Worm (Caenorhabditis elegans): ENCODE measurements around the gene lron-12.

Gene lron-12

DNA sequence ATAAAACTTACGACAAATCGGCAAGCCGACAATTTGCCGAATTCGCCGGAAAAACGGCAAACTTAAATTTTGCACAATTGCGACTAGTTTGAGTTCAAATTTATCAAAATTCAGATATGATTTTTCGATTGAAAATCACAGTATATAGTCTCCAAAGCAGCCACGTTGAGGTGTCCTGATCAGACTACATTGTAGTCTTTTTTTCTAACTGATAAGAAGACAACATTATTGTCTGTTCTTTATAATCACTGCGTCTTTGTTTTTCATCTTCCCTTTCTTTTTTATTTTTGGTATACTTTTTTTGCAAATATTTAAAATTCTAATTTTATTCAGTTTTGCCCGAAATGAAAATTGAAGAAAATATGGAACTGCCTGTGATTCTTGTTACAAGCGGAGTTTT, 10.8 kb downstream of the lron-12 start, which contains the start of the genes cest-12 and lonp-2:
cest-12 (minus strand) TSS at position 101 of the 400 bp plus-strand sequence.
lonp-2 (plus strand) TSS at position 334 of the 400 bp plus-strand sequence.
- TF ChIP-seq ztf-28 (GFP tag; IDR thresholded peaks at IDR 0.05) = no peak
- TF ChIP-seq Y95B8A.8 (GFP tag; IDR thresholded peaks at IDR 0.05) = no peak
- TF ChIP-seq hlh-26 (GFP tag; conservative IDR thresholded peaks at IDR 0.05) = no peak
- TF ChIP-seq unc-62 (GFP tag; optimal IDR thresholded peaks at IDR 0.05) = no peak
- no peak for TF ChIP-seq chd-7 (tag; optimal IDR thresholded peaks at IDR 0.05)
- no peak for TF ChIP-seq dpff-1 (tag; optimal IDR thresholded peaks at IDR 0.05)

DNA sequence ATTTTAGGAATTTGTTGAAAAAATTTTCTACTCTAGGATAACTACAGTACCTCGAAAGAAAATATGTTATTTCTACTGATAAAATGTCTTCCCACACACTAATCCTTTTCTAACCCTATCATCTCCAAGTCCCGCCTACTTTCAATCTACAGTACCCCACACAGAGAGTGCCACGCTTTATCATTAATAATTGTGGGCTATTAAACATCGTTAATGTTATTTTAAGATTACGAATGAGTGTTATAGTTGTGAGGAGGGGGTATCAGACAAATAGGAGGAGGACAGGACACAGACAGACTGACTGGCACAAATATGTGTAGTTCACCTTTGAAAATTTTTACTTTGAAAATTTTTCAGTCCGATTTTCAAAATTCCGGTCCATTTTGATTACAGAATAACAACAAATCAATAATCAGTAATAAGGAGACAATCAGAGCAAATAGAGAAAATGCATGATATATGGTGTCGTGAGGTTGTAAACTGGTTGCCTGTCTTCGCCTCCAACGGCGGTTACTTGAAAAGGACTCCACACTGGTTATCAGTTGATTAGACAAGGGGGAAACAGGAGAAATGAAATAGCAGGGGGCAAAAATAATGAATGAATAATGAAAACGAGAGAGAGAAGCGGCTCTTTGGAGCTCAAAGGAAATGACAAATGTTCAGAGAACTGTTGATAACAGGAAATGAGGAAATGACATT, 24.0 kb downstream of the lron-12 start:
- TF ChIP-seq nhr-80 (tag; optimal IDR thresholded peaks at IDR 0.05) (peak; percentile 8), Y79H2A.3 (GFP tag; conservative IDR thresholded peaks at IDR 0.05) (no peak)

DNA sequence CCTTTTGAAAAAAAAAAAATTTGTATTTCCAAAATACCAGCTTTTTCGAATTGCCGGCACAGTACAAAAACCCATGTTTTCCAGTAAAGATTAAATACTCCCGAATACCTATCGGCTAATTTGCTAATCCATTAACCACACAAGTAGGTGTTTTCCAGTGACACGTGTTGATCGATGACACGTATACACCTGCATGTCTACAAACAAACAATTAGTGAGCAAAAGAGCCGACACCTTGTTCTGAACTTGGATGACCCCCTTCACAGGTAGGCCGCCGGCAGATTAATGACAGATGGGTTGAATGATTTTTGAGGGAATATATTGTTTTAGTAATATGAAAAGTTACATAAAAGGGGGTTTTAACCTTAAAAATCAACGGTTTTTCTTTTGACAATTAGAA, 25.7 kb downstream of the lron-12 start:
- no peak for TF ChIP-seq D2030.7 (GFP tag; IDR thresholded peaks at IDR 0.05)
- no peak for TF ChIP-seq madf-8 (GFP tag; conservative IDR thresholded peaks at IDR 0.05)
- no peak for TF ChIP-seq dpff-1 (tag; optimal IDR thresholded peaks at IDR 0.05)
- no peak for TF ChIP-seq ztf-22 (GFP tag; optimal IDR thresholded peaks at IDR 0.05)
- TF ChIP-seq T26A5.8 (tag; optimal IDR thresholded peaks at IDR 0.05) = no peak
- no peak for TF ChIP-seq B0035.1 (tag; optimal IDR thresholded peaks at IDR 0.05)
- TF ChIP-seq gei-17 (GFP tag; optimal IDR thresholded peaks at IDR 0.05) = no peak
- no peak for TF ChIP-seq sptf-2 (GFP tag; optimal IDR thresholded peaks at IDR 0.05)
- TF ChIP-seq nhr-80 (tag; optimal IDR thresholded peaks at IDR 0.05) = no peak
- no peak for TF ChIP-seq attf-5 (GFP tag; optimal IDR thresholded peaks at IDR 0.05)
- TF ChIP-seq F49E8.2 (tag; optimal IDR thresholded peaks at IDR 0.05; ENCODE audit: insufficient read depth) = no peak
- no peak for TF ChIP-seq pbrm-1 (GFP tag; IDR thresholded peaks at IDR 0.05)
- TF ChIP-seq snpc-1.1 (tag; optimal IDR thresholded peaks at IDR 0.05; ENCODE audit: insufficient read depth) = no peak
- TF ChIP-seq hmg-1.2 (GFP tag; IDR thresholded peaks at IDR 0.05) = no peak
- no peak for TF ChIP-seq T07F8.4 (tag; optimal IDR thresholded peaks at IDR 0.05)
- TF ChIP-seq hsf-1 (GFP tag; IDR thresholded peaks at IDR 0.05) = no peak
- TF ChIP-seq lsy-27 (tag; optimal IDR thresholded peaks at IDR 0.05; ENCODE audit: borderline replicate concordance, insufficient read depth) = no peak
- no peak for TF ChIP-seq dox-1 (GFP tag; IDR thresholded peaks at IDR 0.05)

DNA sequence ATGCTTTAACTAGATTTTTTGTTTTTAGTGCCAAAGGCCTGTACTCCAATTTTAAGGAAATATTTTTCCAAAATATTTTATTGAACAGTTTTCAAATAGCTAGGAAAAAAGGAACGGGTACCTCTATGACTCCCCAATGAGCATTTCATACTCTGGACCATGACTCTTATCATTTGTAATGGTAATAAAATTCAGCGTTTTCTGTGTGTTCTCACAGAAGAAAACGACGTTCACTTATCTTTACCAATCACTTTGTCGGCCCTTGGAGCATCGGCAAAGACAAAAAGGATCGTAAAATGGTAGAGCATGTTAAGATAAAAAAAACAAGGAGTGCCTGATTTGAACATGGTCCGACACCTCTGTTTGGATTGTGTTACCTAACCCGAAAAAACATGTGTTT, 30.7 kb downstream of the lron-12 start:
- no peak for TF ChIP-seq F57C9.4 (tag; optimal IDR thresholded peaks at IDR 0.05)
- no peak for TF ChIP-seq Y67H2A.10 (GFP tag; conservative IDR thresholded peaks at IDR 0.05)
- no peak for TF ChIP-seq ama-1 (optimal IDR thresholded peaks at IDR 0.05)
- TF ChIP-seq ama-1 (GFP tag; optimal IDR thresholded peaks at IDR 0.05) = no peak
- TF ChIP-seq Y56A3A.18 (GFP tag; IDR thresholded peaks at IDR 0.05) = no peak
- TF ChIP-seq somi-1 (GFP tag; optimal IDR thresholded peaks at IDR 0.05) = no peak

DNA sequence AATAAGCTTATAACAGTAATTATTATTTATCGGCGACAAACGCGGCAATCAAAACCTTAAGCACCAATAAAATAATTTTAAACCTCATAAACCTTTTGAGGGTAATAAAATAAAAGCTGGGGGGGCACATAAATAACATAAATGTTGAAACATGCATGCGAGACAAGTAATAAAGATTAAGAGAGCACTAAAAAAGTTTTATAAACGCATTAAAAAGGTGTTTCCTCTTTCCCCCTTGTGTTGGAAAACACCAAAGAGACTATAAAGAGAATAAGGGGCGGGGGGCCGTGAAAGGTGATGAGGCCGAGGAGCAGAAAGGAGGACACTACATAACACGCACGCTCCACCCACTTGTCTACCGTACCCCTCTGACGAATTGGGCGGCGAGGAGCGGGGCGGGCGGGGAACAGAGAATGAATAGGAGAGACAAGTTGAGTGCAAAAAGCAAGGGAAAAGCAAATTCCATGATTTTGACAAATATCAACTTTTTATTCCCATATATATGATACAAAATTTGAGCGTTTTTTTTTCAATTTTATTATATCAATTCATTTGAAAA, 33.5 kb downstream of the lron-12 start:
- TF ChIP-seq nfyb-1 (GFP tag; IDR thresholded peaks at IDR 0.05) (peak; percentile 68), lir-1 (GFP tag; conservative IDR thresholded peaks at IDR 0.05) (no peak), lin-26 (GFP tag; IDR thresholded peaks at IDR 0.05) (no peak), athp-1 (tag; optimal IDR thresholded peaks at IDR 0.05) (no peak), tbx-9 (tag; optimal IDR thresholded peaks at IDR 0.05; ENCODE audit: borderline replicate concordance) (no peak), zfh-2 (GFP tag; conservative IDR thresholded peaks at IDR 0.05) (peak; percentile 59), K11D2.4 (GFP tag; IDR thresholded peaks at IDR 0.05) (no peak), ekl-4 (GFP tag; IDR thresholded peaks at IDR 0.05) (no peak)

Measured in whole organism, young adult.